Worm (Caenorhabditis elegans) whole organism, mixed stage, embryonic: ENCODE data around the gene srsx-27.
A peak's percentile ranks its signal among the peaks of the same experiment; 100 is the strongest.

Source experiments
- M03D4.4 ChIP-seq: sonication (generic microtip); optimal IDR thresholded peaks from 2 replicates; lab custom pipeline; 2017; ENCODE audit warnings: mild to moderate bottlenecking, missing genetic modification characterization, missing compliant biosample characterization
- bed-3 ChIP-seq: fragments of 200-800 bp; sonication (Bioruptor generic); optimal IDR thresholded peaks from 3 replicates; lab custom pipeline; 2018; ENCODE audit warnings: mild to moderate bottlenecking, missing genetic modification characterization, moderate library complexity, missing compliant biosample characterization
- blmp-1 ChIP-seq: fragments of 150-350 bp; optimal IDR thresholded peaks from 2 replicates; lab custom pipeline; 2014; ENCODE audit warnings: missing biosample characterization, missing genetic modification characterization
- ceh-39 ChIP-seq: fragments of 150-350 bp; optimal IDR thresholded peaks from 2 replicates; lab custom pipeline; 2014; ENCODE audit warnings: missing biosample characterization, missing genetic modification characterization
- ceh-83 ChIP-seq: fragments of 200-800 bp; sonication (Bioruptor generic); optimal IDR thresholded peaks from 2 replicates; lab custom pipeline; 2018; ENCODE audit warnings: mild to moderate bottlenecking, missing genetic modification characterization, missing compliant biosample characterization
- ces-1 ChIP-seq: fragments of 150-350 bp; optimal IDR thresholded peaks from 2 replicates; lab custom pipeline; 2014; ENCODE audit warnings: missing biosample characterization, missing genetic modification reagents, missing genetic modification characterization
- drap-1 ChIP-seq: fragments of 200-800 bp; sonication (Bioruptor generic); optimal IDR thresholded peaks from 3 replicates; lab custom pipeline; 2018; ENCODE audit warnings: mild to moderate bottlenecking, missing genetic modification characterization, missing compliant biosample characterization
- elt-1 ChIP-seq: sonication (generic microtip); optimal IDR thresholded peaks from 2 replicates; lab custom pipeline; 2017; ENCODE audit warnings: missing genetic modification characterization, mild to moderate bottlenecking, missing compliant biosample characterization, antibody characterized with exemption, moderate library complexity, borderline replicate concordance; ENCODE audit not compliant: insufficient read depth
- elt-3 ChIP-seq: fragments of 150-350 bp; optimal IDR thresholded peaks from 2 replicates; lab custom pipeline; 2014; ENCODE audit warnings: missing biosample characterization, missing genetic modification characterization
- flh-1 ChIP-seq: fragments of 200-800 bp; sonication (Bioruptor generic); optimal IDR thresholded peaks from 2 replicates; lab custom pipeline; 2018; ENCODE audit warnings: mild to moderate bottlenecking, missing genetic modification characterization, moderate library complexity, missing compliant biosample characterization
- ham-2 ChIP-seq: fragments of 200-800 bp; sonication (Bioruptor generic); optimal IDR thresholded peaks from 2 replicates; lab custom pipeline; 2018; ENCODE audit warnings: mild to moderate bottlenecking, missing genetic modification characterization, missing compliant biosample characterization
- hlh-1 ChIP-seq: fragments of 150-350 bp; optimal IDR thresholded peaks from 2 replicates; lab custom pipeline; 2014; ENCODE audit warnings: missing biosample characterization, missing genetic modification reagents, missing genetic modification characterization
- lin-13 ChIP-seq: fragments of 150-350 bp; optimal IDR thresholded peaks from 2 replicates; lab custom pipeline; 2014; ENCODE audit warnings: missing biosample characterization, missing genetic modification characterization
- lin-32 ChIP-seq: fragments of 200-800 bp; sonication (Bioruptor generic); optimal IDR thresholded peaks from 2 replicates; lab custom pipeline; 2018; ENCODE audit warnings: mild to moderate bottlenecking, missing genetic modification characterization, missing compliant biosample characterization
- lsy-2 ChIP-seq: fragments of 150-350 bp; optimal IDR thresholded peaks from 2 replicates; lab custom pipeline; 2014; ENCODE audit warnings: missing biosample characterization, missing genetic modification characterization
- mab-5 ChIP-seq: fragments of 150-350 bp; optimal IDR thresholded peaks from 2 replicates; lab custom pipeline; 2014; ENCODE audit warnings: missing biosample characterization, missing genetic modification characterization
- mep-1 ChIP-seq: fragments of 150-350 bp; optimal IDR thresholded peaks from 2 replicates; lab custom pipeline; 2017; ENCODE audit warnings: missing biosample characterization, missing genetic modification reagents, missing genetic modification characterization, inconsistent platforms
- mls-2 ChIP-seq: sonication (generic microtip); optimal IDR thresholded peaks from 2 replicates; lab custom pipeline; 2016; ENCODE audit warnings: mild to moderate bottlenecking, missing genetic modification characterization, moderate library complexity, missing compliant biosample characterization
- nhr-2 ChIP-seq: fragments of 150-350 bp; optimal IDR thresholded peaks from 2 replicates; lab custom pipeline; 2014; ENCODE audit warnings: missing biosample characterization, missing genetic modification characterization
- nhr-237 ChIP-seq: fragments of 150-350 bp; optimal IDR thresholded peaks from 2 replicates; lab custom pipeline; 2014; ENCODE audit warnings: missing biosample characterization, missing genetic modification characterization
- nhr-28 ChIP-seq: fragments of 150-350 bp; optimal IDR thresholded peaks from 2 replicates; lab custom pipeline; 2014; ENCODE audit warnings: missing biosample characterization, missing genetic modification characterization
- nhr-76 ChIP-seq: sonication (generic microtip); optimal IDR thresholded peaks from 2 replicates; lab custom pipeline; 2017; ENCODE audit warnings: missing biosample characterization, missing genetic modification characterization
- pha-4 ChIP-seq: fragments of 150-350 bp; optimal IDR thresholded peaks from 2 replicates; lab custom pipeline; 2018; ENCODE audit warnings: missing biosample characterization, missing genetic modification reagents, missing genetic modification characterization
- snpc-4 ChIP-seq: fragments of 150-350 bp; optimal IDR thresholded peaks from 2 replicates; lab custom pipeline; 2014; ENCODE audit warnings: missing biosample characterization, missing genetic modification characterization
- sptf-1 ChIP-seq: sonication (generic microtip); optimal IDR thresholded peaks from 2 replicates; lab custom pipeline; 2017; ENCODE audit warnings: mild to moderate bottlenecking, missing genetic modification characterization, moderate library complexity, missing compliant biosample characterization
- unc-120 ChIP-seq: sonication (generic microtip); optimal IDR thresholded peaks from 2 replicates; lab custom pipeline; 2017; ENCODE audit warnings: missing genetic modification characterization, missing compliant biosample characterization; ENCODE audit not compliant: poor library complexity, severe bottlenecking
- unc-39 ChIP-seq: fragments of 150-350 bp; optimal IDR thresholded peaks from 2 replicates; lab custom pipeline; 2014; ENCODE audit warnings: missing biosample characterization, missing genetic modification characterization
- unc-62 ChIP-seq: fragments of 150-350 bp; optimal IDR thresholded peaks from 2 replicates; lab custom pipeline; 2014; ENCODE audit warnings: missing biosample characterization, missing genetic modification reagents, missing genetic modification characterization
- zip-8 ChIP-seq: fragments of 150-350 bp; optimal IDR thresholded peaks from 2 replicates; lab custom pipeline; 2014; ENCODE audit warnings: missing biosample characterization, missing genetic modification characterization

The srsx-27 gene

DNA sequence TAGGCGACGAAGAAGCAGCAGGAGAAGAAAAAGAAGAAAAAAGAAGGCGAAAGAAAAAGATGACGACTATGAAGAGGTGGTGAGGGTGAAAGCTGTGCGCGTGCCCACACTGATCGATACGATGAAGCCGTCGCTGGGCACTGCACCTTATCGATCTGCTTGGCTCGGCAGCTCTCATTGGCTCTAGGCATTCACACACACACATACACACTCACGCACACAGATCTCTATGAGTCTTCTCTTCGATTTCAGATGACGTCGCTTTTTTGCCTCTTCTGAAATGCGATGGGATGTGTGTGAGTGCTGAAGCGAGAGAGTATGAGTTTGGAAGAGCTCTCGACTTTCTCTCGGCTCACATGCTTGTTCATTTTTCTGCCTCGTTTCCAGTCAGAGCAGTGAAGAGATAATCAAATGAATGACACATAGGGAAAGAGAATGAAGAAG is 24.8 kb downstream of the srsx-27 start:
- TF ChIP-seq zip-8 (tag; lab: Kevin White, UChicago) (no peak), ceh-83 (GFP tag; lab: Kevin White, UChicago) (no peak), flh-1 (GFP tag; lab: Kevin White, UChicago) (no peak), unc-62 (GFP tag; lab: Kevin White, UChicago) (peak; percentile 12), ces-1 (GFP tag; lab: Kevin White, UChicago) (peak; percentile 90), elt-3 (tag; lab: Kevin White, UChicago) (no peak), elt-1 (tag; lab: Kevin White, UChicago) (no peak), nhr-28 (no peak), mls-2 (tag; lab: Kevin White, UChicago) (peak; percentile 69), unc-39 (tag; lab: Kevin White, UChicago) (no peak)

DNA sequence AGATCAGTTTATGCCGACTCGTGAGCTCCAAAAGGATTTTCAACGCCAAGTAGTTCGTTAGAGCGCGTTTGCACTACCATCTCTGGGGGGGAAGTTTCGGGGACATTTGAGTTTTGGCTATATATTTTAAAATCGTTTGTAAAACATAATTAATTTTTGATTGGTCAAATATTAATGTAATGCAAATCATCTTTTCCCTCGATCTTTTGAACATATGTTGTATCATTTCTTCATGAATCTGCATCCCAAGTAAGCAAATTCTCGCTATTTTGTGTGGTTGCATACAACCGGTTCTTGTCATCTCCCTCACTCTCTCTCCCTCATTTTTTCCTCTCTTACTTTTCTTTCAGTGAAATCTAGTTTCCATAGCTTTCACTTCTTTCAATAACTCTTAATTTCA is 28.3 kb downstream of the srsx-27 start:
- TF ChIP-seq ceh-39 (tag; lab: Kevin White, UChicago) (peak; percentile 0), unc-120 (tag; lab: Kevin White, UChicago) (peak; percentile 67), mep-1 (tag; lab: Kevin White, UChicago) (peak; percentile 62), lin-32 (GFP tag; lab: Kevin White, UChicago) (no peak), sptf-1 (tag; lab: Kevin White, UChicago) (peak; percentile 48), ces-1 (GFP tag; lab: Kevin White, UChicago) (peak; percentile 19), lin-13 (tag; lab: Kevin White, UChicago) (peak; percentile 40), hlh-1 (tag; lab: Kevin White, UChicago) (no peak), blmp-1 (tag; lab: Kevin White, UChicago) (peak; percentile 86), lsy-2 (tag; lab: Kevin White, UChicago) (peak; percentile 30), nhr-237 (peak; percentile 61)

DNA sequence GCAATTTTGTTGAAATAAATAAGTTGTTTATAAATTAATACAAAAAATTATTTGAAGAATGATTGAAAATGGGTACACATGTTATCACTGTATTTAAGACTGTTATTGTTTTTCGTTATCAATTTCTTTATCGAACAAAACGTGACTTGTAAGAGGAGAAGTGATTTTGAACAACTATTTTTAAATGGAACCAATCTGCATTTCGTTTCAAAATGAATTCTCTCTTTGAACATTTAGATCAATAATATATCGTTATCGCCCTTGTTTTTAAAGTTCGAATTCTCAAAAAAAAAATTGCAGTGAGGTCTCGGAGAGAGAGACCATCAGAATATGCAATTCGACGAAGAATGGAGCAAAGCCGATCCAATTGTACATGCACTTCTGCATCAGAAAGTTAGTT is 29.4 kb downstream of the srsx-27 start, which contains the start of gene cul-5:
Gene cul-5 (plus strand): TSS at position 301 of the 400 bp plus-strand sequence.
- TF ChIP-seq unc-120 (tag; lab: Kevin White, UChicago) (no peak), unc-62 (GFP tag; lab: Kevin White, UChicago) (no peak), nhr-76 (no peak), pha-4 (no peak), M03D4.4 (tag; lab: Kevin White, UChicago) (no peak)

DNA sequence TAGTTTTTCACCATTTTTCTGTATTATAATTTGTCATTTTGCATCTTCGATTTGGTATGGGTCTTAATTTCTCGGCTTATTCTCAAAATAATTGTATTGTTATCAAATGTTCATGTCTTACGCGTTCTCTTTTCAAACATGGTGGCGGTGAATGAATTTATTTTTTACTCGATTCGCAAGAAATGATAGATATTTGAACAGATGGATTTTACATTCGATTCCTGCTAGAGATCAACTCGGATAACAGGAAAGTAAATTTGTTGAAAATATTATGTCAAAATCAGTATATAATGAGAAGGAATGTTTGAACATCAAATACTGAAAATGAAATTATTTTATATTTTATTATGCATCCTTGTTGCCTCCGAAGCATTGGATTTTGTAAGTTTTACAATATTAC is 33.2 kb downstream of the srsx-27 start, which contains the start of gene ZK856.4:
Gene ZK856.4 (plus strand): TSS at position 301 of the 400 bp plus-strand sequence.
- no peak for TF ChIP-seq nhr-2 (tag; lab: Kevin White, UChicago)
- no peak for TF ChIP-seq flh-1 (GFP tag; lab: Kevin White, UChicago)
- TF ChIP-seq snpc-4, result no peak
- no peak for TF ChIP-seq M03D4.4 (tag; lab: Kevin White, UChicago)
- TF ChIP-seq drap-1 (GFP tag; lab: Kevin White, UChicago), result no peak
- no peak for TF ChIP-seq sptf-1 (tag; lab: Kevin White, UChicago)
- TF ChIP-seq pha-4, result no peak
- no peak for TF ChIP-seq ham-2
- no peak for TF ChIP-seq blmp-1 (tag; lab: Kevin White, UChicago)
- no peak for TF ChIP-seq unc-39 (tag; lab: Kevin White, UChicago)
- TF ChIP-seq lsy-2 (tag; lab: Kevin White, UChicago), result no peak
- TF ChIP-seq hlh-1 (tag; lab: Kevin White, UChicago), result no peak
- no peak for TF ChIP-seq nhr-76
- TF ChIP-seq bed-3 (GFP tag; lab: Kevin White, UChicago), result no peak
- no peak for TF ChIP-seq elt-1 (tag; lab: Kevin White, UChicago)

DNA sequence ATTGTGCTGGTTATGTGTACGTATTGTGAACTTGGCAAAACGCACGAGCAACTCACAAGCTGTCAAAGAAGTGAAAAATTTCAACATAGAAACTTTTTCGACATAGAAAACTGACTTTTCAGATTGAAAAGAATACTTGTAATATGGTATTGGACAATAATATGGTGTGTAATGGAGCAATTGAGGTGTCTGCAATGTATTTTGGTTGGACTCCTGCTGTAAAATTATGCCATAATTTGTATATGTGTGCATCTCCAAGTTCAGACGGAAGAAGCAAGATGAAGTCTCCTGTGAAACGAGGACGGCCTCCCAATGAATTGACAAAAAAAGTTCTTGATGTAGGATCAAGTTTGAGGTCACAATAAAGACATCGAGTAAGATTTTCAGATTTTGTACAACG is 34.0 kb downstream of the srsx-27 start:
- TF ChIP-seq ces-1 (GFP tag; lab: Kevin White, UChicago) (no peak), M03D4.4 (tag; lab: Kevin White, UChicago) (no peak), snpc-4 (no peak), pha-4 (no peak), ham-2 (no peak), lsy-2 (tag; lab: Kevin White, UChicago) (no peak), nhr-237 (no peak), bed-3 (GFP tag; lab: Kevin White, UChicago) (no peak), zip-8 (tag; lab: Kevin White, UChicago) (no peak), mab-5 (no peak), flh-1 (GFP tag; lab: Kevin White, UChicago) (no peak)
